Worm (Caenorhabditis elegans): ENCODE results near the gene irld-25.
"Not testable (repeated sequence)": the region's sequence is repeated elsewhere in the genome, so short reads cannot be mapped to it uniquely, and the experiment has no call there.

The irld-25 gene

ce11 chrV:15259904-15260303 lies 38.5 kb downstream of the irld-25 start, which contains the start of gene M01B2.8:
Gene M01B2.8 (plus strand): TSS chrV:15260204.
- TF ChIP-seq ceh-83 (GFP tag; optimal IDR thresholded peaks at IDR 0.05), result no peak
- TF ChIP-seq sem-2 (GFP tag; optimal IDR thresholded peaks at IDR 0.05), result no peak
- no peak for TF ChIP-seq ztf-11 (tag; optimal IDR thresholded peaks at IDR 0.05)
- TF ChIP-seq nhr-2 (tag; optimal IDR thresholded peaks at IDR 0.05), result no peak
- TF ChIP-seq elt-1 (tag; optimal IDR thresholded peaks at IDR 0.05; ENCODE audit: borderline replicate concordance, insufficient read depth), result no peak
- TF ChIP-seq flh-1 (GFP tag; optimal IDR thresholded peaks at IDR 0.05), result no peak
- no peak for TF ChIP-seq ceh-39 (tag; optimal IDR thresholded peaks at IDR 0.05)
- no peak for TF ChIP-seq unc-39 (tag; optimal IDR thresholded peaks at IDR 0.05)
- no peak for TF ChIP-seq mep-1 (tag; optimal IDR thresholded peaks at IDR 0.05)
- TF ChIP-seq unc-120 (tag; optimal IDR thresholded peaks at IDR 0.05; ENCODE audit: poor library complexity, severe bottlenecking), result no peak
- TF ChIP-seq blmp-1 (tag; optimal IDR thresholded peaks at IDR 0.05), result no peak

- TF ChIP-seq ces-1 (GFP tag; optimal IDR thresholded peaks at IDR 0.05); mls-2 (tag; optimal IDR thresholded peaks at IDR 0.05); ceh-43 (GFP tag; optimal IDR thresholded peaks at IDR 0.05): not testable (repeated sequence)
Observed at ce11 chrV:15262336-15262735, 40.9 kb downstream of the irld-25 start, which contains the start of gene M01B2.10. Gene M01B2.10 (minus strand): TSS chrV:15262436.

ce11 chrV:15264131-15264530 lies 42.7 kb downstream of the irld-25 start, which contains the start of gene M01B2.12:
Gene M01B2.12 (minus strand): TSS chrV:15264231.
- TF ChIP-seq nhr-2 (tag; optimal IDR thresholded peaks at IDR 0.05) (no peak), unc-120 (tag; optimal IDR thresholded peaks at IDR 0.05; ENCODE audit: poor library complexity, severe bottlenecking) (no peak), blmp-1 (tag; optimal IDR thresholded peaks at IDR 0.05) (no peak), ceh-43 (GFP tag; optimal IDR thresholded peaks at IDR 0.05) (no peak), nhr-12 (tag; optimal IDR thresholded peaks at IDR 0.05) (no peak), nhr-28 (tag; optimal IDR thresholded peaks at IDR 0.05) (no peak), nhr-237 (tag; optimal IDR thresholded peaks at IDR 0.05) (no peak)

- TF ChIP-seq zip-8 (tag; optimal IDR thresholded peaks at IDR 0.05), result no peak
- TF ChIP-seq ceh-39 (tag; optimal IDR thresholded peaks at IDR 0.05), result no peak
- no peak for TF ChIP-seq tbx-8 (GFP tag; optimal IDR thresholded peaks at IDR 0.05)
- TF ChIP-seq ztf-11 (tag; optimal IDR thresholded peaks at IDR 0.05), result no peak
- no peak for TF ChIP-seq nhr-2 (tag; optimal IDR thresholded peaks at IDR 0.05)
- TF ChIP-seq hlh-1 (tag; optimal IDR thresholded peaks at IDR 0.05), result no peak
- no peak for TF ChIP-seq elt-3 (tag; optimal IDR thresholded peaks at IDR 0.05)
- no peak for TF ChIP-seq elt-1 (tag; optimal IDR thresholded peaks at IDR 0.05; ENCODE audit: borderline replicate concordance, insufficient read depth)
- no peak for TF ChIP-seq snpc-4 (tag; optimal IDR thresholded peaks at IDR 0.05)
- TF ChIP-seq mep-1 (tag; optimal IDR thresholded peaks at IDR 0.05), result no peak
- no peak for TF ChIP-seq flh-1 (GFP tag; optimal IDR thresholded peaks at IDR 0.05)
- no peak for TF ChIP-seq nhr-28 (tag; optimal IDR thresholded peaks at IDR 0.05)
- no peak for TF ChIP-seq lin-13 (tag; optimal IDR thresholded peaks at IDR 0.05)
- TF ChIP-seq unc-120 (tag; optimal IDR thresholded peaks at IDR 0.05; ENCODE audit: poor library complexity, severe bottlenecking), result no peak
- TF ChIP-seq nhr-12 (tag; optimal IDR thresholded peaks at IDR 0.05), result no peak
Observed at ce11 chrV:15265814-15266213, 44.4 kb downstream of the irld-25 start, which contains the start of gene M01B2.13. Gene M01B2.13 (minus strand): TSS chrV:15265914.

ce11 chrV:15267405-15267804 lies 46.0 kb downstream of the irld-25 start, which contains the start of gene T10H4.13:
Gene T10H4.13 (minus strand): TSS chrV:15267505.
- no peak for TF ChIP-seq bed-3 (GFP tag; optimal IDR thresholded peaks at IDR 0.05)
- TF ChIP-seq nhr-28 (tag; optimal IDR thresholded peaks at IDR 0.05), result no peak
- no peak for TF ChIP-seq mab-5 (tag; optimal IDR thresholded peaks at IDR 0.05)
- TF ChIP-seq sptf-1 (tag; optimal IDR thresholded peaks at IDR 0.05), result no peak
- no peak for TF ChIP-seq mep-1 (tag; optimal IDR thresholded peaks at IDR 0.05)
- no peak for TF ChIP-seq drap-1 (GFP tag; optimal IDR thresholded peaks at IDR 0.05)
- TF ChIP-seq mls-2 (tag; optimal IDR thresholded peaks at IDR 0.05), result no peak
- no peak for TF ChIP-seq hlh-1 (tag; optimal IDR thresholded peaks at IDR 0.05)
- no peak for TF ChIP-seq unc-62 (GFP tag; optimal IDR thresholded peaks at IDR 0.05)
- TF ChIP-seq ham-2 (GFP tag; optimal IDR thresholded peaks at IDR 0.05), result no peak
- TF ChIP-seq ceh-43 (GFP tag; optimal IDR thresholded peaks at IDR 0.05), result no peak
- TF ChIP-seq pha-4 (tag; optimal IDR thresholded peaks at IDR 0.05), result no peak
- TF ChIP-seq tbx-8 (GFP tag; optimal IDR thresholded peaks at IDR 0.05), result no peak

Measured in whole organism, mixed stage, embryonic.